Fruit fly (Drosophila melanogaster): ENCODE measurements around the gene serp.
"Not testable (repeated sequence)": the region's sequence is repeated elsewhere in the genome, so short reads cannot be mapped to it uniquely, and the experiment has no call there.

The serp gene

dm6 chr3L:19707570-19708146, at the start of gene serp:
Gene serp (minus strand): TSS chr3L:19708015.
- TF ChIP-seq CG12768 (GFP tag; optimal IDR thresholded peaks at IDR 0.05) (no peak), CG7101 (tag; optimal IDR thresholded peaks at IDR 0.05) (no peak), pad (GFP tag; optimal IDR thresholded peaks at IDR 0.05) (peak; percentile 56), Mnt (GFP tag; optimal IDR thresholded peaks at IDR 0.05) (no peak), CG1620 (GFP tag; optimal IDR thresholded peaks at IDR 0.05) (no peak), CG14711 (tag; optimal IDR thresholded peaks at IDR 0.05) (no peak)

- TF ChIP-seq CG1620 (GFP tag; optimal IDR thresholded peaks at IDR 0.05); CG11617 (GFP tag; optimal IDR thresholded peaks at IDR 0.05); cnc (optimal IDR thresholded peaks at IDR 0.05): not testable (repeated sequence)
Observed at dm6 chr3L:19749644-19750043, 41.8 kb upstream of the serp start, which contains the start of gene CG42638. Gene CG42638 (minus strand): TSS chr3L:19749744.

- not testable (repeated sequence) for TF ChIP-seq cnc (optimal IDR thresholded peaks at IDR 0.05); tj (GFP tag; optimal IDR thresholded peaks at IDR 0.05); CG33017 (tag; optimal IDR thresholded peaks at IDR 0.05)
Observed at dm6 chr3L:19728694-19729093, 20.9 kb upstream of the serp start, which contains the start of gene CG42529. Gene CG42529 (plus strand): TSS chr3L:19728994.

- TF ChIP-seq CG1620, bab1, cic (GFP tag; optimal IDR thresholded peaks at IDR 0.05): not testable (repeated sequence)
Observed at dm6 chr3L:19718228-19718627, 10.4 kb upstream of the serp start, which contains the start of gene Trpml. Gene Trpml (minus strand): TSS chr3L:19718328.

dm6 chr3L:19704869-19705268, 2.9 kb downstream of the serp start:
- TF ChIP-seq CG12768 (GFP tag; optimal IDR thresholded peaks at IDR 0.05), result no peak
- no peak for TF ChIP-seq tj (GFP tag; optimal IDR thresholded peaks at IDR 0.05)
- no peak for TF ChIP-seq cnc (optimal IDR thresholded peaks at IDR 0.05)
- TF ChIP-seq CG14711 (tag; optimal IDR thresholded peaks at IDR 0.05), result no peak
- no peak for TF ChIP-seq pad (GFP tag; optimal IDR thresholded peaks at IDR 0.05)
- no peak for TF ChIP-seq Mnt (GFP tag; optimal IDR thresholded peaks at IDR 0.05)
- TF ChIP-seq Clk (GFP tag; optimal IDR thresholded peaks at IDR 0.05), result no peak
- no peak for TF ChIP-seq CG7101 (tag; optimal IDR thresholded peaks at IDR 0.05)
- no peak for TF ChIP-seq toe (GFP tag; optimal IDR thresholded peaks at IDR 0.05)
- TF ChIP-seq CG1620 (GFP tag; optimal IDR thresholded peaks at IDR 0.05), result no peak
- no peak for TF ChIP-seq bab1 (GFP tag; optimal IDR thresholded peaks at IDR 0.05)
- no peak for TF ChIP-seq kay (GFP tag; ENCODE audit: borderline replicate concordance)
- TF ChIP-seq CG7045 (GFP tag; optimal IDR thresholded peaks at IDR 0.05), result no peak
- TF ChIP-seq Hr96 (GFP tag; optimal IDR thresholded peaks at IDR 0.05), result no peak

dm6 chr3L:19703323-19703722, 4.5 kb downstream of the serp start:
- TF ChIP-seq tj (GFP tag; optimal IDR thresholded peaks at IDR 0.05), result no peak
- no peak for TF ChIP-seq CG5204 (GFP tag; optimal IDR thresholded peaks at IDR 0.05)
- TF ChIP-seq Mnt (GFP tag; optimal IDR thresholded peaks at IDR 0.05), result no peak
- no peak for TF ChIP-seq CG7045 (GFP tag; optimal IDR thresholded peaks at IDR 0.05)
- TF ChIP-seq CG33017 (tag; optimal IDR thresholded peaks at IDR 0.05), result no peak
- TF ChIP-seq ovo (GFP tag; optimal IDR thresholded peaks at IDR 0.05), result no peak
- TF ChIP-seq CG7101 (tag; optimal IDR thresholded peaks at IDR 0.05), result no peak
- TF ChIP-seq pad (GFP tag; optimal IDR thresholded peaks at IDR 0.05), result no peak
- no peak for TF ChIP-seq CG12768 (GFP tag; optimal IDR thresholded peaks at IDR 0.05)
- no peak for TF ChIP-seq cnc (optimal IDR thresholded peaks at IDR 0.05)
- no peak for TF ChIP-seq toe (GFP tag; optimal IDR thresholded peaks at IDR 0.05)
- no peak for TF ChIP-seq CG1620 (GFP tag; optimal IDR thresholded peaks at IDR 0.05)
- no peak for TF ChIP-seq cic (GFP tag; optimal IDR thresholded peaks at IDR 0.05)
- no peak for TF ChIP-seq Clk (GFP tag; optimal IDR thresholded peaks at IDR 0.05)

dm6 chr3L:19701662-19702061, 6.2 kb downstream of the serp start:
- TF ChIP-seq CG5204 (GFP tag; optimal IDR thresholded peaks at IDR 0.05), result no peak
- TF ChIP-seq CG12768 (GFP tag; optimal IDR thresholded peaks at IDR 0.05), result no peak
- TF ChIP-seq CG1620 (GFP tag; optimal IDR thresholded peaks at IDR 0.05), result no peak
- no peak for TF ChIP-seq Clk (GFP tag; optimal IDR thresholded peaks at IDR 0.05)
- no peak for TF ChIP-seq Mnt (GFP tag; optimal IDR thresholded peaks at IDR 0.05)
- no peak for TF ChIP-seq CG7101 (tag; optimal IDR thresholded peaks at IDR 0.05)
- TF ChIP-seq cic (GFP tag; optimal IDR thresholded peaks at IDR 0.05), result no peak
- no peak for TF ChIP-seq CG14711 (tag; optimal IDR thresholded peaks at IDR 0.05)
- no peak for TF ChIP-seq kay (GFP tag; ENCODE audit: borderline replicate concordance)
- TF ChIP-seq cnc (optimal IDR thresholded peaks at IDR 0.05), result no peak
- no peak for TF ChIP-seq CG33017 (tag; optimal IDR thresholded peaks at IDR 0.05)
- TF ChIP-seq pad (GFP tag; optimal IDR thresholded peaks at IDR 0.05), result no peak
- no peak for TF ChIP-seq CG7045 (GFP tag; optimal IDR thresholded peaks at IDR 0.05)
- TF ChIP-seq ovo (GFP tag; optimal IDR thresholded peaks at IDR 0.05), result no peak
- TF ChIP-seq tj (GFP tag; optimal IDR thresholded peaks at IDR 0.05), result no peak
- TF ChIP-seq toe (GFP tag; optimal IDR thresholded peaks at IDR 0.05), result no peak
- TF ChIP-seq Crg-1 (GFP tag; optimal IDR thresholded peaks at IDR 0.05), result no peak
- TF ChIP-seq Hr96 (GFP tag; optimal IDR thresholded peaks at IDR 0.05), result no peak
- TF ChIP-seq CG11617 (GFP tag; optimal IDR thresholded peaks at IDR 0.05), result no peak
- TF ChIP-seq bab1 (GFP tag; optimal IDR thresholded peaks at IDR 0.05), result no peak

Data from whole organism, adult.